Fruit fly (Drosophila melanogaster) whole organism, embryonic: ENCODE results near the gene wda.

Experiments used
- Abd-B ChIP-seq: fragments of 200-800 bp; sonication (Bioruptor generic); optimal IDR thresholded peaks from 2 replicates; lab custom pipeline; 2018; ENCODE audit warnings: missing biosample characterization, mild to moderate bottlenecking, missing genetic modification characterization, moderate library complexity
- Awh ChIP-seq: fragments of 200-800 bp; sonication (Bioruptor generic); IDR thresholded peaks from 2 replicates; pipeline ENCODE4, ENCODE4 v1.3.6; 2022; ENCODE audit warnings: missing biosample characterization, missing genetic modification characterization
- B-H2 ChIP-seq: fragments of 200-800 bp; sonication (Bioruptor generic); optimal IDR thresholded peaks from 2 replicates; lab custom pipeline; 2018; ENCODE audit warnings: missing biosample characterization, mild to moderate bottlenecking, missing genetic modification characterization
- CG11085 ChIP-seq: fragments of 200-800 bp; sonication (Bioruptor generic); IDR thresholded peaks from 2 replicates; pipeline ENCODE4 v1.3.6; 2022; ENCODE audit warnings: missing biosample characterization, missing genetic modification characterization
- CG12659 ChIP-seq: fragments of 200-800 bp; sonication (Bioruptor generic); optimal IDR thresholded peaks from 3 replicates; lab custom pipeline; 2017; ENCODE audit warnings: mild to moderate bottlenecking, missing biosample characterization, missing genetic modification reagents, missing genetic modification characterization
- CG12769 ChIP-seq: fragments of 200-800 bp; sonication (Bioruptor generic); optimal IDR thresholded peaks from 2 replicates; lab custom pipeline; 2019; ENCODE audit warnings: missing biosample characterization, mild to moderate bottlenecking, missing genetic modification characterization, moderate library complexity
- CG12942 ChIP-seq: fragments of 200-800 bp; sonication (Bioruptor generic); optimal IDR thresholded peaks from 3 replicates; lab custom pipeline; 2016; ENCODE audit warnings: missing biosample characterization, missing genetic modification characterization
- CG1602 ChIP-seq: fragments of 200-800 bp; sonication (Bioruptor generic); optimal IDR thresholded peaks from 3 replicates; lab custom pipeline; 2016; ENCODE audit warnings: missing biosample characterization, missing genetic modification characterization
- CG16779 ChIP-seq: fragments of 200-800 bp; sonication (Bioruptor generic); IDR thresholded peaks from 2 replicates; pipeline ENCODE4 v1.3.6; 2022; ENCODE audit warnings: missing biosample characterization, missing genetic modification characterization
- CG18476 ChIP-seq: fragments of 200-800 bp; sonication (Bioruptor generic); optimal IDR thresholded peaks from 2 replicates; lab custom pipeline; 2016; ENCODE audit warnings: missing biosample characterization, mild to moderate bottlenecking, missing genetic modification characterization
- CG3847 ChIP-seq: fragments of 200-800 bp; sonication (Bioruptor generic); IDR thresholded peaks from 2 replicates; pipeline ENCODE4 v1.3.6; 2022; ENCODE audit warnings: missing biosample characterization, missing genetic modification characterization
- CG6175 ChIP-seq: fragments of 200-800 bp; sonication (Bioruptor generic); IDR thresholded peaks from 3 replicates; pipeline ENCODE4 v1.3.6; 2022; ENCODE audit warnings: missing biosample characterization, missing genetic modification characterization
- CG7839 ChIP-seq: fragments of 200-800 bp; sonication (Bioruptor generic); optimal IDR thresholded peaks from 3 replicates; lab custom pipeline; 2018; ENCODE audit warnings: missing biosample characterization, mild to moderate bottlenecking, missing genetic modification characterization, moderate library complexity
- CG8281 ChIP-seq: fragments of 200-800 bp; sonication (Bioruptor generic); optimal IDR thresholded peaks from 2 replicates; lab custom pipeline; 2018; ENCODE audit warnings: missing biosample characterization, mild to moderate bottlenecking, missing genetic modification characterization, moderate library complexity
- CG9817 ChIP-seq: fragments of 200-800 bp; sonication (Bioruptor generic); optimal IDR thresholded peaks from 2 replicates; lab custom pipeline; 2018; ENCODE audit warnings: missing biosample characterization, mild to moderate bottlenecking, missing genetic modification characterization, moderate library complexity
- Deaf1 ChIP-seq: fragments of 200-800 bp; optimal IDR thresholded peaks from 3 replicates; lab custom pipeline; 2019; ENCODE audit warnings: missing biosample characterization, mild to moderate bottlenecking, missing genetic modification characterization, moderate library complexity
- Dll ChIP-seq: fragments of 200-800 bp; sonication (Bioruptor generic); IDR thresholded peaks from 4 replicates; pipeline ENCODE4 v1.3.6; 2022; ENCODE audit warnings: missing biosample characterization, missing genetic modification characterization; ENCODE audit not compliant: partially characterized antibody
- Dp ChIP-seq: fragments of 200-800 bp; sonication (Bioruptor generic); optimal IDR thresholded peaks from 2 replicates; lab custom pipeline; 2018; ENCODE audit warnings: missing biosample characterization, mild to moderate bottlenecking, missing genetic modification characterization, moderate library complexity
- Elba2 ChIP-seq: fragments of 200-800 bp; sonication (Bioruptor generic); optimal IDR thresholded peaks from 3 replicates; lab custom pipeline; 2016; ENCODE audit warnings: missing biosample characterization, missing genetic modification characterization
- Kr ChIP-seq: fragments of 200-800 bp; sonication (Bioruptor generic); optimal IDR thresholded peaks from 2 replicates; lab custom pipeline; 2017; ENCODE audit warnings: missing biosample characterization, mild to moderate bottlenecking, missing genetic modification characterization
- Lim3 ChIP-seq: fragments of 200-800 bp; sonication (Bioruptor generic); IDR thresholded peaks from 2 replicates; pipeline ENCODE4 v1.3.6; 2022; ENCODE audit warnings: missing biosample characterization, missing genetic modification characterization
- MBD-R2 ChIP-seq: fragments of 200-800 bp; sonication (Bioruptor generic); IDR thresholded peaks from 2 replicates; pipeline ENCODE4 v1.3.6; 2022; ENCODE audit warnings: missing biosample characterization, missing genetic modification characterization
- NC2β ChIP-seq: fragments of 200-800 bp; sonication (Bioruptor generic); optimal IDR thresholded peaks from 2 replicates; lab custom pipeline; 2016; ENCODE audit warnings: missing biosample characterization, missing genetic modification characterization
- NK7.1 ChIP-seq: fragments of 200-800 bp; sonication (Bioruptor generic); optimal IDR thresholded peaks from 3 replicates; lab custom pipeline; 2016; ENCODE audit warnings: missing biosample characterization, missing genetic modification characterization
- Rx ChIP-seq: fragments of 200-800 bp; sonication (Bioruptor generic); IDR thresholded peaks from 2 replicates; pipeline ENCODE4 v1.3.6; 2022; ENCODE audit warnings: missing biosample characterization, missing genetic modification characterization
- Stat92E ChIP-seq, 3 experiments: fragments of >200 bp in 2 of 3; fragments of 200-800 bp in 1 of 3; sonication (Bioruptor generic) in 1 of 3; optimal IDR thresholded peaks; 2 replicates each; lab custom pipeline; 2017 to 2019; ENCODE audit warnings: missing biosample characterization in 3 of 3, missing genetic modification characterization in 3 of 3, mild to moderate bottlenecking in 1 of 3, moderate library complexity in 1 of 3
- Taf1 ChIP-seq: fragments of 200-800 bp; sonication (Bioruptor generic); IDR thresholded peaks from 2 replicates; pipeline ENCODE4 v1.3.6; 2022; ENCODE audit warnings: missing biosample characterization, missing genetic modification characterization
- al ChIP-seq: fragments of 200-800 bp; sonication (Bioruptor generic); IDR thresholded peaks from 2 replicates; pipeline ENCODE4 v1.3.6; 2022; ENCODE audit warnings: missing biosample characterization, missing genetic modification characterization
- aop ChIP-seq: fragments of 200-800 bp; sonication (Bioruptor generic); IDR thresholded peaks from 2 replicates; pipeline ENCODE4 v1.3.6; 2022; ENCODE audit warnings: missing biosample characterization, missing genetic modification characterization
- ara ChIP-seq: fragments of 200-800 bp; sonication (Bioruptor generic); IDR thresholded peaks from 2 replicates; pipeline ENCODE4 v1.3.6; 2022; ENCODE audit warnings: missing biosample characterization, missing genetic modification characterization
- cas ChIP-seq: fragments of 200-800 bp; sonication (Bioruptor generic); IDR thresholded peaks from 2 replicates; pipeline ENCODE4 v1.3.6; 2022; ENCODE audit warnings: missing biosample characterization, missing genetic modification characterization
- chinmo ChIP-seq: fragments of 200-800 bp; sonication (Bioruptor generic); IDR thresholded peaks from 4 replicates; pipeline ENCODE4 v1.3.6; 2022; ENCODE audit warnings: missing biosample characterization, missing genetic modification characterization; ENCODE audit not compliant: partially characterized antibody
- crc ChIP-seq: fragments of 200-800 bp; sonication (Bioruptor generic); optimal IDR thresholded peaks from 2 replicates; lab custom pipeline; 2016; ENCODE audit warnings: missing biosample characterization, missing genetic modification characterization
- dmrt11E ChIP-seq: fragments of 200-800 bp; sonication (Bioruptor generic); optimal IDR thresholded peaks from 3 replicates; lab custom pipeline; 2018; ENCODE audit warnings: missing biosample characterization, mild to moderate bottlenecking, missing genetic modification characterization, moderate library complexity
- ems ChIP-seq: fragments of 200-800 bp; sonication (Bioruptor generic); optimal IDR thresholded peaks from 3 replicates; lab custom pipeline; 2016; ENCODE audit warnings: missing biosample characterization, missing genetic modification characterization
- ewg ChIP-seq: fragments of 200-800 bp; sonication (Bioruptor generic); optimal IDR thresholded peaks from 3 replicates; lab custom pipeline; 2017; ENCODE audit warnings: mild to moderate bottlenecking, missing biosample characterization, missing genetic modification reagents, missing genetic modification characterization
- hth ChIP-seq: fragments of >200 bp; optimal IDR thresholded peaks from 2 replicates; lab custom pipeline; 2017; ENCODE audit warnings: inconsistent platforms
- jing ChIP-seq: fragments of 200-800 bp; sonication (Bioruptor generic); optimal IDR thresholded peaks from 2 replicates; lab custom pipeline; 2018; ENCODE audit warnings: missing biosample characterization, mild to moderate bottlenecking, missing genetic modification characterization
- kay ChIP-seq: fragments of 200-800 bp; sonication (Bioruptor generic); optimal IDR thresholded peaks from 2 replicates; lab custom pipeline; 2016; ENCODE audit warnings: missing biosample characterization, missing genetic modification characterization
- klu ChIP-seq: fragments of 200-800 bp; sonication (Bioruptor generic); IDR thresholded peaks from 2 replicates; pipeline ENCODE4 v1.3.6; 2022; ENCODE audit warnings: missing biosample characterization, missing genetic modification characterization
- kni ChIP-seq: fragments of 200-800 bp; sonication (Bioruptor generic); optimal IDR thresholded peaks from 3 replicates; lab custom pipeline; 2017; ENCODE audit warnings: mild to moderate bottlenecking, missing biosample characterization, missing genetic modification reagents, missing genetic modification characterization
- luna ChIP-seq: fragments of 200-800 bp; sonication (Bioruptor generic); optimal IDR thresholded peaks from 2 replicates; lab custom pipeline; 2016; ENCODE audit warnings: missing biosample characterization, missing genetic modification characterization
- maf-S ChIP-seq: fragments of 200-800 bp; sonication (Bioruptor generic); optimal IDR thresholded peaks from 2 replicates; lab custom pipeline; 2016; ENCODE audit warnings: missing biosample characterization, missing genetic modification characterization
- ranshi ChIP-seq: fragments of 200-800 bp; sonication (Bioruptor generic); IDR thresholded peaks from 2 replicates; pipeline ENCODE4 v1.3.6; 2022; ENCODE audit warnings: missing biosample characterization, missing genetic modification characterization
- sim ChIP-seq: fragments of 200-800 bp; sonication (Bioruptor generic); IDR thresholded peaks from 2 replicates; pipeline ENCODE4 v1.3.6; 2022; ENCODE audit warnings: missing biosample characterization, missing genetic modification characterization
- stwl ChIP-seq: fragments of 200-800 bp; sonication (Bioruptor generic); optimal IDR thresholded peaks from 3 replicates; lab custom pipeline; 2018; ENCODE audit warnings: missing biosample characterization, mild to moderate bottlenecking, missing genetic modification characterization, moderate library complexity
- tio ChIP-seq: fragments of 200-800 bp; sonication (Bioruptor generic); optimal IDR thresholded peaks from 2 replicates; lab custom pipeline; 2017; ENCODE audit warnings: missing biosample characterization, missing genetic modification characterization, inconsistent platforms
- tna ChIP-seq: fragments of 200-800 bp; sonication (Bioruptor generic); IDR thresholded peaks from 2 replicates; pipeline ENCODE4 v1.3.6; 2022; ENCODE audit warnings: missing biosample characterization, missing genetic modification characterization; ENCODE audit not compliant: partially characterized antibody
- tup ChIP-seq: fragments of 200-800 bp; sonication (Bioruptor generic); optimal IDR thresholded peaks from 2 replicates; lab custom pipeline; 2016; ENCODE audit warnings: missing biosample characterization, mild to moderate bottlenecking, missing genetic modification characterization, moderate library complexity
- vnd ChIP-seq: fragments of 200-800 bp; sonication (Bioruptor generic); IDR thresholded peaks from 3 replicates; pipeline ENCODE4 v1.3.6; 2022; ENCODE audit warnings: missing biosample characterization, missing genetic modification characterization; ENCODE audit not compliant: partially characterized antibody
- wek ChIP-seq: fragments of 200-800 bp; sonication (Bioruptor generic); optimal IDR thresholded peaks from 3 replicates; lab custom pipeline; 2018; ENCODE audit warnings: missing biosample characterization, mild to moderate bottlenecking, missing genetic modification characterization, moderate library complexity

The wda gene

DNA sequence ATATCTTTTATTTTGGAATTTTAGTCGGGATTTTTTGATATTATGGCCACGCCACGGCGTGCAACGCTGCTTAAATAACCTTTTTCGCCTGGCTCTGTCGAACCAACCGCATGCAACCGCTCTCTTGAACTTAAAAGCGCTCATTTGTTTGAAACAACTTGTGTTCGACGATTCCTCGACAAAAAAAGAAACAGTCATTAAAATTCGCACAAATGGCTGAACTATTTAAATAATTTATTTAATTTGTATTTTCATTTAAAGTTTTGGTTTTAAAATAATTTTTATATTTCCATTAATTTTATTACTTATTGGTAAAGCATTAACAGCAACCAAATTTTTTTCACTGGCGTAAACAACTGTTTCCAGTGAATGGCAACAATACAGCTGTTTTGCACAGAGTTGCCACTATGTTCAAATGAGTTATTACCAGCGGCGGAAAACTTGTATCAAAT is 22.9 kb upstream of the wda start, which contains the start of the genes orb and Cdc16 (continued):
- TF ChIP-seq kni: no peak
- peak; percentile 77 for TF ChIP-seq ewg (GFP tag; lab: Kevin White, UChicago)
- peak; percentile 12 for TF ChIP-seq luna (GFP tag; lab: Kevin White, UChicago)
- peak; percentile 89 for TF ChIP-seq CG6175 (GFP tag; lab: Robert Waterston, UW)
- peak; percentile 72 for TF ChIP-seq sim (GFP tag; lab: Robert Waterston, UW)
- peak; percentile 40; the same call in 1 of the 2 replicates for TF ChIP-seq Taf1 (GFP tag; lab: Robert Waterston, UW)
- TF ChIP-seq CG7839 (tag; lab: Kevin White, UChicago): peak; percentile 93
- TF ChIP-seq tna (GFP tag; lab: Robert Waterston, UW): no peak
- TF ChIP-seq ems (GFP tag; lab: Kevin White, UChicago): peak; percentile 84
- peak; percentile 59 for TF ChIP-seq NC2β
- TF ChIP-seq Awh (GFP tag; lab: Robert Waterston, UW): peak; percentile 91
- TF ChIP-seq klu: peak; percentile 76
- TF ChIP-seq CG12942: peak; percentile 91
- no peak for TF ChIP-seq hth (lab: Kevin White, UChicago)
- peak; percentile 75 for TF ChIP-seq tup (GFP tag; lab: Kevin White, UChicago)
- peak; percentile 32 for TF ChIP-seq crc (GFP tag; lab: Kevin White, UChicago)
- peak; percentile 77 for TF ChIP-seq Rx (GFP tag; lab: Robert Waterston, UW)
- TF ChIP-seq ranshi (GFP tag; lab: Robert Waterston, UW): peak; percentile 95
- peak; percentile 74 for TF ChIP-seq stwl (tag; lab: Kevin White, UChicago)
- TF ChIP-seq Dll (GFP tag; lab: Robert Waterston, UW): no peak
- peak; percentile 70 for TF ChIP-seq maf-S (GFP tag; lab: Kevin White, UChicago)
- TF ChIP-seq CG16779 (GFP tag; lab: Robert Waterston, UW): peak; percentile 86
- peak; percentile 83 for TF ChIP-seq ara (GFP tag; lab: Robert Waterston, UW)
- peak; percentile 83 for TF ChIP-seq al
- peak; percentile 86 for TF ChIP-seq tio (GFP tag; lab: Kevin White, UChicago)
- TF ChIP-seq CG18476: peak; percentile 87
- no peak for TF ChIP-seq chinmo (GFP tag; lab: Robert Waterston, UW)
- TF ChIP-seq NK7.1 (GFP tag; lab: Kevin White, UChicago): peak; percentile 39
- TF ChIP-seq CG12769 (tag; lab: Kevin White, UChicago): peak; percentile 86
- peak; percentile 99 for TF ChIP-seq MBD-R2
- peak; percentile 90 for TF ChIP-seq kay (GFP tag; lab: Kevin White, UChicago)
- peak; percentile 92 for TF ChIP-seq CG1602 (GFP tag; lab: Kevin White, UChicago)
- peak; percentile 94 for TF ChIP-seq CG12659 (GFP tag; lab: Kevin White, UChicago)
- TF ChIP-seq cas (GFP tag; lab: Robert Waterston, UW): peak; percentile 85
- TF ChIP-seq CG11085 (GFP tag; lab: Robert Waterston, UW): peak; percentile 87
- peak; percentile 93 for TF ChIP-seq CG3847 (GFP tag; lab: Robert Waterston, UW)
- peak; percentile 90 for TF ChIP-seq B-H2 (GFP tag; lab: Kevin White, UChicago)
- no peak; the same call in 1 of the 2 replicates for TF ChIP-seq Lim3 (GFP tag; lab: Robert Waterston, UW)
- peak; percentile 51 for TF ChIP-seq Dp (GFP tag; lab: Kevin White, UChicago)
- no peak for TF ChIP-seq vnd (GFP tag; lab: Robert Waterston, UW)
- TF ChIP-seq aop (GFP tag; lab: Robert Waterston, UW): peak; percentile 79
- peak; percentile 93 for TF ChIP-seq Abd-B
- peak; percentile 81 for TF ChIP-seq Elba2
- peak; percentile 67 for TF ChIP-seq jing
- peak; percentile 79 for TF ChIP-seq Deaf1 (tag; lab: Kevin White, UChicago)
- peak; percentile 92 for TF ChIP-seq CG9817 (tag; lab: Kevin White, UChicago)
- TF ChIP-seq Stat92E (GFP tag; optimal IDR thresholded peaks at IDR 0.05; lab: Kevin White, UChicago): peak in 1 of 3 experiments; percentile 59
- TF ChIP-seq wek (GFP tag; lab: Kevin White, UChicago): no peak
- no peak for TF ChIP-seq Kr (GFP tag; lab: Kevin White, UChicago)
- peak; percentile 63 for TF ChIP-seq CG8281 (tag; lab: Kevin White, UChicago)
- TF ChIP-seq dmrt11E (tag; lab: Kevin White, UChicago): peak; percentile 89
